Fruit fly (Drosophila melanogaster) whole organism, embryonic: ENCODE measurements around the gene trr.

ENCODE experiments used
- Atf6 ChIP-seq: fragments of 200-800 bp; sonication (Bioruptor generic); IDR thresholded peaks from 2 replicates; pipeline ENCODE4 v1.3.6; 2022; ENCODE audit warnings: missing biosample characterization, missing genetic modification characterization
- CG11723 ChIP-seq: fragments of 200-800 bp; sonication (Bioruptor generic); optimal IDR thresholded peaks from 2 replicates; lab custom pipeline; 2017; ENCODE audit warnings: missing biosample characterization, mild to moderate bottlenecking, missing genetic modification characterization
- CG14441 ChIP-seq: fragments of 200-800 bp; sonication (Bioruptor generic); IDR thresholded peaks from 2 replicates; pipeline ENCODE4 v1.3.6; 2022; ENCODE audit warnings: missing biosample characterization, missing genetic modification characterization
- CG1602 ChIP-seq: fragments of 200-800 bp; sonication (Bioruptor generic); optimal IDR thresholded peaks from 3 replicates; lab custom pipeline; 2016; ENCODE audit warnings: missing biosample characterization, missing genetic modification characterization
- CG1647 ChIP-seq: fragments of 200-800 bp; sonication (Bioruptor generic); optimal IDR thresholded peaks from 3 replicates; lab custom pipeline; 2016; ENCODE audit warnings: missing biosample characterization, missing genetic modification characterization
- CG16813 ChIP-seq: fragments of 200-800 bp; sonication (Bioruptor generic); IDR thresholded peaks from 3 replicates; pipeline ENCODE4 v1.3.6; 2022; ENCODE audit warnings: missing biosample characterization, missing genetic modification characterization; ENCODE audit not compliant: partially characterized antibody
- CG16815 ChIP-seq: fragments of 200-800 bp; sonication (Bioruptor generic); optimal IDR thresholded peaks from 3 replicates; lab custom pipeline; 2017; ENCODE audit warnings: missing biosample characterization, mild to moderate bottlenecking, missing genetic modification characterization
- CG2120 ChIP-seq: fragments of 200-800 bp; sonication (Bioruptor generic); optimal IDR thresholded peaks from 3 replicates; lab custom pipeline; 2016; ENCODE audit warnings: missing biosample characterization, missing genetic modification characterization
- CG3163 ChIP-seq: fragments of 200-800 bp; sonication (Bioruptor generic); optimal IDR thresholded peaks from 3 replicates; lab custom pipeline; 2016; ENCODE audit warnings: missing biosample characterization, missing genetic modification characterization
- CG32772 ChIP-seq: fragments of 200-800 bp; sonication (Bioruptor generic); IDR thresholded peaks from 2 replicates; pipeline ENCODE4 v1.3.6; 2022; ENCODE audit warnings: missing biosample characterization, missing genetic modification characterization
- CG3995 ChIP-seq: fragments of 200-800 bp; sonication (Bioruptor generic); optimal IDR thresholded peaks from 3 replicates; lab custom pipeline; 2016; ENCODE audit warnings: missing biosample characterization, missing genetic modification characterization
- CG4282 ChIP-seq: fragments of 200-800 bp; sonication (Bioruptor generic); optimal IDR thresholded peaks from 2 replicates; lab custom pipeline; 2016; ENCODE audit warnings: missing biosample characterization, missing genetic modification characterization
- CG4854 ChIP-seq: fragments of 200-800 bp; sonication (Bioruptor generic); optimal IDR thresholded peaks from 2 replicates; lab custom pipeline; 2016; ENCODE audit warnings: missing biosample characterization, missing genetic modification characterization, inconsistent platforms
- CG6254 ChIP-seq: fragments of 200-800 bp; sonication (Bioruptor generic); optimal IDR thresholded peaks from 3 replicates; lab custom pipeline; 2017; ENCODE audit warnings: mild to moderate bottlenecking, missing biosample characterization, missing genetic modification reagents, missing genetic modification characterization
- CG6272 ChIP-seq: fragments of 200-800 bp; sonication (Bioruptor generic); IDR thresholded peaks from 2 replicates; pipeline ENCODE4 v1.3.6; 2022; ENCODE audit warnings: missing biosample characterization, missing genetic modification characterization
- CG6689 ChIP-seq: fragments of 200-800 bp; sonication (Bioruptor generic); IDR thresholded peaks from 2 replicates; pipeline ENCODE4 v1.3.6; 2022; ENCODE audit warnings: missing biosample characterization, missing genetic modification characterization
- CG9797 ChIP-seq: fragments of 200-800 bp; sonication (Bioruptor generic); optimal IDR thresholded peaks from 3 replicates; lab custom pipeline; 2018; ENCODE audit warnings: missing biosample characterization, mild to moderate bottlenecking, missing genetic modification characterization
- CrebB ChIP-seq: fragments of 200-800 bp; sonication (Bioruptor generic); optimal IDR thresholded peaks from 3 replicates; lab custom pipeline; 2018; ENCODE audit warnings: missing biosample characterization, mild to moderate bottlenecking, missing genetic modification characterization
- Doc2 ChIP-seq: fragments of 200-800 bp; sonication (Bioruptor generic); IDR thresholded peaks from 2 replicates; pipeline ENCODE4 v1.3.6; 2022; ENCODE audit warnings: missing biosample characterization, missing genetic modification characterization
- Drgx ChIP-seq: fragments of 200-800 bp; sonication (Bioruptor generic); IDR thresholded peaks from 2 replicates; pipeline ENCODE4 v1.3.6; 2022; ENCODE audit warnings: missing biosample characterization, missing genetic modification characterization
- HmgZ ChIP-seq: fragments of 200-800 bp; sonication (Bioruptor generic); optimal IDR thresholded peaks from 2 replicates; lab custom pipeline; 2018; ENCODE audit warnings: missing biosample characterization, mild to moderate bottlenecking, missing genetic modification characterization
- Hmr ChIP-seq: fragments of 200-800 bp; sonication (Bioruptor generic); optimal IDR thresholded peaks from 3 replicates; lab custom pipeline; 2017; ENCODE audit warnings: mild to moderate bottlenecking, missing biosample characterization, missing genetic modification reagents, missing genetic modification characterization
- Hr3 ChIP-seq: fragments of 200-800 bp; sonication (Bioruptor generic); optimal IDR thresholded peaks from 3 replicates; lab custom pipeline; 2016; ENCODE audit warnings: missing biosample characterization, missing genetic modification characterization
- Hsf ChIP-seq: fragments of 200-800 bp; sonication (Bioruptor generic); optimal IDR thresholded peaks from 3 replicates; lab custom pipeline; 2016; ENCODE audit warnings: missing biosample characterization, missing genetic modification characterization
- MESR4 ChIP-seq: fragments of 200-800 bp; sonication (Bioruptor generic); optimal IDR thresholded peaks from 2 replicates; lab custom pipeline; 2018; ENCODE audit warnings: missing biosample characterization, mild to moderate bottlenecking, missing genetic modification characterization, moderate library complexity
- Nf-YB ChIP-seq: fragments of 200-800 bp; sonication (Bioruptor generic); optimal IDR thresholded peaks from 3 replicates; lab custom pipeline; 2019; ENCODE audit warnings: missing biosample characterization, mild to moderate bottlenecking, missing genetic modification characterization, moderate library complexity
- Oaz ChIP-seq: fragments of 200-800 bp; sonication (Bioruptor generic); IDR thresholded peaks from 2 replicates; pipeline ENCODE4 v1.3.6; 2022; ENCODE audit warnings: missing biosample characterization, missing genetic modification characterization
- Rx ChIP-seq: fragments of 200-800 bp; sonication (Bioruptor generic); IDR thresholded peaks from 2 replicates; pipeline ENCODE4 v1.3.6; 2022; ENCODE audit warnings: missing biosample characterization, missing genetic modification characterization
- Side ChIP-seq: fragments of 200-800 bp; sonication (Bioruptor generic); optimal IDR thresholded peaks from 2 replicates; lab custom pipeline; 2016; ENCODE audit warnings: missing biosample characterization, missing genetic modification characterization
- Taf1 ChIP-seq: fragments of 200-800 bp; sonication (Bioruptor generic); IDR thresholded peaks from 2 replicates; pipeline ENCODE4 v1.3.6; 2022; ENCODE audit warnings: missing biosample characterization, missing genetic modification characterization
- Xrp1 ChIP-seq: fragments of 200-800 bp; sonication (Bioruptor generic); IDR thresholded peaks from 2 replicates; pipeline ENCODE4 v1.3.6; 2022; ENCODE audit warnings: missing biosample characterization, missing genetic modification characterization
- cato ChIP-seq: fragments of 200-800 bp; sonication (Bioruptor generic); optimal IDR thresholded peaks from 2 replicates; lab custom pipeline; 2016; ENCODE audit warnings: missing biosample characterization, missing genetic modification characterization, borderline replicate concordance
- croc ChIP-seq: fragments of 200-800 bp; sonication (Bioruptor generic); conservative IDR thresholded peaks from 3 replicates; pipeline ENCODE4 v1.3.6; 2022; ENCODE audit warnings: missing biosample characterization, missing genetic modification characterization
- crol ChIP-seq: fragments of 200-800 bp; sonication (Bioruptor generic); IDR thresholded peaks from 2 replicates; pipeline ENCODE4 v1.3.6; 2022; ENCODE audit warnings: missing biosample characterization, missing genetic modification characterization
- dimm ChIP-seq: fragments of 200-800 bp; sonication (Bioruptor generic); IDR thresholded peaks from 2 replicates; pipeline ENCODE4 v1.3.6; 2022; ENCODE audit warnings: missing biosample characterization, missing genetic modification characterization
- disco-r ChIP-seq: fragments of 200-800 bp; sonication (Bioruptor generic); optimal IDR thresholded peaks from 2 replicates; lab custom pipeline; 2016; ENCODE audit warnings: missing biosample characterization, missing genetic modification characterization
- en ChIP-seq: fragments of 200-800 bp; sonication (Bioruptor generic); optimal IDR thresholded peaks from 2 replicates; lab custom pipeline; 2016; ENCODE audit warnings: missing biosample characterization, missing genetic modification characterization
- eve ChIP-seq, 2 experiments: fragments of >200 bp; optimal IDR thresholded peaks; 2 replicates each; lab custom pipeline; 2017; ENCODE audit warnings: missing biosample characterization in 2 of 2, missing genetic modification characterization in 2 of 2
- kni ChIP-seq: fragments of 200-800 bp; sonication (Bioruptor generic); optimal IDR thresholded peaks from 3 replicates; lab custom pipeline; 2017; ENCODE audit warnings: mild to moderate bottlenecking, missing biosample characterization, missing genetic modification reagents, missing genetic modification characterization
- lov ChIP-seq, 2 experiments: fragments of 200-800 bp in 1 of 2; fragments of >200 bp in 1 of 2; sonication (Bioruptor generic) in 1 of 2; IDR thresholded peaks in 1 of 2; optimal IDR thresholded peaks in 1 of 2; 2 replicates in 1 of 2; 3 replicates in 1 of 2; pipeline versions ENCODE4 v1.3.6 to Lab custom; 2017 to 2022; ENCODE audit warnings: missing biosample characterization in 1 of 2, missing genetic modification characterization in 1 of 2
- mld ChIP-seq: fragments of 200-800 bp; sonication (Bioruptor generic); IDR thresholded peaks from 3 replicates; pipeline ENCODE4 v1.3.6; 2022; ENCODE audit warnings: missing biosample characterization, missing genetic modification characterization; ENCODE audit not compliant: partially characterized antibody
- nom ChIP-seq: fragments of 200-800 bp; sonication (Bioruptor generic); optimal IDR thresholded peaks from 2 replicates; lab custom pipeline; 2017; ENCODE audit warnings: missing biosample characterization, missing genetic modification characterization, mild to moderate bottlenecking, moderate library complexity, missing genetic modification reagents
- pho ChIP-seq: fragments of 200-800 bp; sonication (Bioruptor generic); optimal IDR thresholded peaks from 2 replicates; lab custom pipeline; 2016; ENCODE audit warnings: missing biosample characterization, missing genetic modification characterization
- phol ChIP-seq: fragments of 200-800 bp; sonication (Bioruptor generic); optimal IDR thresholded peaks from 3 replicates; lab custom pipeline; 2018; ENCODE audit warnings: missing biosample characterization, mild to moderate bottlenecking, missing genetic modification characterization, moderate library complexity
- pzg ChIP-seq: fragments of 200-800 bp; sonication (Bioruptor generic); optimal IDR thresholded peaks from 3 replicates; lab custom pipeline; 2018; ENCODE audit warnings: missing biosample characterization, mild to moderate bottlenecking, missing genetic modification characterization, moderate library complexity
- sc ChIP-seq, 3 experiments: fragments of >200 bp in 2 of 3; fragments of 200-800 bp in 1 of 3; sonication (Bioruptor generic) in 1 of 3; optimal IDR thresholded peaks; 2 replicates in 2 of 3; 3 replicates in 1 of 3; lab custom pipeline; 2017; ENCODE audit warnings: mild to moderate bottlenecking in 1 of 3, missing biosample characterization in 1 of 3, missing genetic modification characterization in 1 of 3, missing genetic modification reagents in 1 of 3
- shn ChIP-seq: fragments of 200-800 bp; sonication (Bioruptor generic); optimal IDR thresholded peaks from 3 replicates; lab custom pipeline; 2016; ENCODE audit warnings: missing biosample characterization, missing genetic modification characterization
- stwl ChIP-seq: fragments of 200-800 bp; sonication (Bioruptor generic); optimal IDR thresholded peaks from 3 replicates; lab custom pipeline; 2018; ENCODE audit warnings: missing biosample characterization, mild to moderate bottlenecking, missing genetic modification characterization, moderate library complexity
- unpg ChIP-seq: fragments of 200-800 bp; sonication (Bioruptor generic); optimal IDR thresholded peaks from 3 replicates; lab custom pipeline; 2018; ENCODE audit warnings: missing biosample characterization, mild to moderate bottlenecking, missing genetic modification characterization, moderate library complexity

Gene trr

dm6 chrX:1907727-1908264 lies 18.0 kb upstream of the trr start, which contains the start of gene mip130 (continued):
- TF ChIP-seq CG4854 (GFP tag; lab: Kevin White, UChicago) (no peak), sc (optimal IDR thresholded peaks at IDR 0.05; lab: Kevin White, UChicago) (no peak), sc (GFP tag; optimal IDR thresholded peaks at IDR 0.05; lab: Kevin White, UChicago) (no peak), Atf6 (GFP tag; lab: Robert Waterston, UW) (peak; percentile 66), CG16815 (GFP tag; lab: Kevin White, UChicago) (no peak), CG6272 (GFP tag; lab: Robert Waterston, UW) (no peak), MESR4 (GFP tag; lab: Kevin White, UChicago) (no peak), shn (GFP tag; lab: Kevin White, UChicago) (no peak), CG14441 (GFP tag; lab: Robert Waterston, UW) (peak; percentile 49; the same call in 1 of the 2 replicates), en (GFP tag; lab: Kevin White, UChicago) (no peak), eve (GFP tag; optimal IDR thresholded peaks at IDR 0.05; lab: Kevin White, UChicago) (no peak), CG9797 (GFP tag; lab: Kevin White, UChicago) (no peak), phol (peak; percentile 40), CrebB (tag; lab: Kevin White, UChicago) (no peak), Drgx (peak; percentile 48; the same call in 1 of the 2 replicates), CG1647 (GFP tag; lab: Kevin White, UChicago) (peak; percentile 5), CG16813 (peak; percentile 77), CG6254 (GFP tag; lab: Kevin White, UChicago) (no peak), CG6689 (GFP tag; lab: Robert Waterston, UW) (peak; percentile 67), pho (GFP tag; lab: Kevin White, UChicago) (no peak), CG32772 (GFP tag; lab: Robert Waterston, UW) (peak; percentile 5; the same call in 1 of the 2 replicates), CG1602 (GFP tag; lab: Kevin White, UChicago) (peak; percentile 24), stwl (tag; lab: Kevin White, UChicago) (peak; percentile 42), kni (GFP tag; lab: Kevin White, UChicago) (no peak), cato (no peak), Oaz (0 out of 2 replicates have a peak, but pooled peaks have one; percentile 16), Hsf (GFP tag; lab: Kevin White, UChicago) (peak; percentile 9), Taf1 (GFP tag; lab: Robert Waterston, UW) (no peak), Rx (GFP tag; lab: Robert Waterston, UW) (no peak), Xrp1 (peak; percentile 66), CG4282 (GFP tag; lab: Kevin White, UChicago) (no peak), Doc2 (GFP tag; lab: Robert Waterston, UW) (no peak), CG3163 (GFP tag; lab: Kevin White, UChicago) (no peak), unpg (GFP tag; lab: Kevin White, UChicago) (peak; percentile 33), pzg (GFP tag; lab: Kevin White, UChicago) (peak; percentile 51), Nf-YB (GFP tag; lab: Kevin White, UChicago) (no peak), nom (GFP tag; lab: Kevin White, UChicago) (peak; percentile 56), lov (optimal IDR thresholded peaks at IDR 0.05; lab: Kevin White, UChicago) (no peak), lov (GFP tag; IDR thresholded peaks at IDR 0.05; lab: Robert Waterston, UW) (no peak), dimm (no peak), croc (GFP tag; lab: Robert Waterston, UW) (no peak), Side (GFP tag; lab: Kevin White, UChicago) (no peak), Hmr (GFP tag; lab: Kevin White, UChicago) (peak; percentile 63), crol (GFP tag; lab: Robert Waterston, UW) (no peak), CG11723 (GFP tag; lab: Kevin White, UChicago) (peak; percentile 5), CG2120 (GFP tag; lab: Kevin White, UChicago) (peak; percentile 57), disco-r (no peak), HmgZ (tag; lab: Kevin White, UChicago) (peak; percentile 31), mld (0 out of 3 replicates have a peak, but pooled peaks have one; percentile 46), CG3995 (GFP tag; lab: Kevin White, UChicago) (peak; percentile 98), Hr3 (GFP tag; lab: Kevin White, UChicago) (peak; percentile 52)
